Worm (Caenorhabditis elegans) whole organism, early embryonic: ENCODE measurements around the gene C40H5.2.

Experiments
- B0310.2 ChIP-seq: sonication (generic microtip); optimal IDR thresholded peaks from 2 replicates; lab custom pipeline; 2016; ENCODE audit warnings: mild to moderate bottlenecking, missing genetic modification characterization, missing compliant biosample characterization
- aly-1 ChIP-seq: sonication (generic microtip); optimal IDR thresholded peaks from 2 replicates; lab custom pipeline; 2016; ENCODE audit warnings: missing genetic modification characterization, missing compliant biosample characterization
- ama-1 ChIP-seq: fragments of 150-350 bp; optimal IDR thresholded peaks from 2 replicates; lab custom pipeline; 2014
- pes-1 ChIP-seq: fragments of 200-800 bp; sonication (Bioruptor generic); IDR thresholded peaks from 2 replicates; pipeline ENCODE4 v1.3.6; 2022; ENCODE audit warnings: missing genetic modification reagents, missing genetic modification characterization, missing compliant biosample characterization
- tbx-11 ChIP-seq: fragments of 200-800 bp; sonication (Bioruptor generic); IDR thresholded peaks from 2 replicates; pipeline ENCODE4 v1.3.6; 2022; ENCODE audit warnings: missing genetic modification characterization, missing compliant biosample characterization

ce11 chrX:11710229-11710628 is 35.6 kb upstream of the C40H5.2 start, which contains the start of gene C44C10.11:
- no peak for TF ChIP-seq ama-1 (lab: Kevin White, UChicago)
- no peak for TF ChIP-seq tbx-11 (GFP tag; lab: Robert Waterston, UW)
- no peak for TF ChIP-seq aly-1 (tag; lab: Kevin White, UChicago)
- no peak for TF ChIP-seq pes-1 (GFP tag; lab: Robert Waterston, UW)
- no peak for TF ChIP-seq B0310.2
